Worm (Caenorhabditis elegans) whole organism, midembryonic: ENCODE data around the gene col-169.

Experiments used
- flt-1 ChIP-seq: fragments of 200-800 bp; sonication (Bioruptor generic); IDR thresholded peaks from 2 replicates; pipeline ENCODE4 v1.3.6; 2022; ENCODE audit warnings: missing genetic modification characterization, missing compliant biosample characterization
- tab-1 ChIP-seq: fragments of 200-800 bp; sonication (Bioruptor generic); IDR thresholded peaks from 2 replicates; pipeline ENCODE4 v1.3.6; 2022; ENCODE audit warnings: missing genetic modification characterization, missing compliant biosample characterization
- ztf-29 ChIP-seq: fragments of 200-800 bp; sonication (Bioruptor generic); IDR thresholded peaks from 2 replicates; pipeline ENCODE4 v1.3.6; 2022; ENCODE audit warnings: missing genetic modification reagents, missing genetic modification characterization, missing compliant biosample characterization

- TF ChIP-seq ztf-29 (GFP tag; lab: Robert Waterston, UW) (no peak), flt-1 (GFP tag; lab: Robert Waterston, UW) (no peak), tab-1 (GFP tag; lab: Robert Waterston, UW) (no peak)
These were observed 7.6 kb upstream of the col-169 start for ce11 chrX:6321380-6321779.
